Worm (Caenorhabditis elegans): ENCODE results near the gene srd-18.

srd-18 gene

ce11 chrV:13415462-13415861, 11.2 kb downstream of the srd-18 start:
- TF ChIP-seq Y79H2A.3 (GFP tag; conservative IDR thresholded peaks at IDR 0.05) (no peak), lag-1 (GFP tag; IDR thresholded peaks at IDR 0.05) (no peak), ztf-6 (GFP tag; IDR thresholded peaks at IDR 0.05) (no peak), cebp-2 (GFP tag; IDR thresholded peaks at IDR 0.05) (no peak), mes-4 (tag; optimal IDR thresholded peaks at IDR 0.05) (peak; percentile 53), zim-3 (tag; optimal IDR thresholded peaks at IDR 0.05) (peak; percentile 30), F22D6.2 (tag; optimal IDR thresholded peaks at IDR 0.05) (no peak), somi-1 (GFP tag; optimal IDR thresholded peaks at IDR 0.05) (peak; percentile 38), ztf-28 (GFP tag; IDR thresholded peaks at IDR 0.05) (0 out of 2 replicates have a peak, but pooled peaks have one; percentile 26), K11D2.4 (GFP tag; IDR thresholded peaks at IDR 0.05) (no peak), attf-5 (GFP tag; optimal IDR thresholded peaks at IDR 0.05) (no peak), F10E7.11 (tag; optimal IDR thresholded peaks at IDR 0.05) (no peak), hlh-26 (GFP tag; conservative IDR thresholded peaks at IDR 0.05) (0 out of 2 replicates have a peak, but pooled peaks have one; percentile 42), K12H6.12 (tag; optimal IDR thresholded peaks at IDR 0.05) (no peak), F33H1.4 (GFP tag; IDR thresholded peaks at IDR 0.05) (no peak), gei-17 (GFP tag; optimal IDR thresholded peaks at IDR 0.05) (no peak), Y95B8A.8 (GFP tag; IDR thresholded peaks at IDR 0.05) (no peak), aptf-3 (GFP tag; IDR thresholded peaks at IDR 0.05) (0 out of 2 replicates have a peak, but pooled peaks have one; percentile 45), efl-1 (GFP tag; optimal IDR thresholded peaks at IDR 0.05) (no peak), nfyb-1 (GFP tag; IDR thresholded peaks at IDR 0.05) (0 out of 2 replicates have a peak, but pooled peaks have one; percentile 48), pbrm-1 (GFP tag; IDR thresholded peaks at IDR 0.05) (no peak), nfya-2 (GFP tag; IDR thresholded peaks at IDR 0.05) (no peak), ZK185.1 (tag; optimal IDR thresholded peaks at IDR 0.05; ENCODE audit: poor library complexity, severe bottlenecking) (no peak), egrh-3 (GFP tag; IDR thresholded peaks at IDR 0.05) (peak; percentile 98)

ce11 chrV:13414585-13414984, 12.1 kb downstream of the srd-18 start, which contains the start of gene cut-2:
cut-2 (plus strand) TSS chrV:13414949.
- TF ChIP-seq F52B5.7 (tag; optimal IDR thresholded peaks at IDR 0.05) (no peak), hmg-20 (GFP tag; IDR thresholded peaks at IDR 0.05) (no peak), snpc-4 (GFP tag; optimal IDR thresholded peaks at IDR 0.05) (no peak), snpc-4 (tag; optimal IDR thresholded peaks at IDR 0.05) (no peak), cebp-1 (GFP tag; IDR thresholded peaks at IDR 0.05) (no peak), cebp-1 (tag; optimal IDR thresholded peaks at IDR 0.05) (no peak)

ce11 chrV:13413301-13413700, 13.4 kb downstream of the srd-18 start:
- TF ChIP-seq C17E4.6 (GFP tag; IDR thresholded peaks at IDR 0.05): no peak

- no peak for TF ChIP-seq F57C9.4 (tag; optimal IDR thresholded peaks at IDR 0.05)
- TF ChIP-seq hsf-1 (GFP tag; IDR thresholded peaks at IDR 0.05): no peak
- no peak for TF ChIP-seq snpc-4 (GFP tag; optimal IDR thresholded peaks at IDR 0.05)
- TF ChIP-seq snpc-4 (tag; optimal IDR thresholded peaks at IDR 0.05): no peak
- TF ChIP-seq T07F8.4 (tag; optimal IDR thresholded peaks at IDR 0.05): no peak
- TF ChIP-seq aptf-2 (GFP tag; conservative IDR thresholded peaks at IDR 0.05): no peak
Measured at ce11 chrV:13411992-13412298, 14.7 kb downstream of the srd-18 start.
